Fruit fly (Drosophila melanogaster) whole organism, embryonic: Measurements from ENCODE around the gene Frq2.

Experiments
- CG16779 ChIP-seq: fragments of 200-800 bp; sonication (Bioruptor generic); IDR thresholded peaks from 2 replicates; pipeline ENCODE4 v1.3.6; 2022; ENCODE audit warnings: missing biosample characterization, missing genetic modification characterization
- CG2678 ChIP-seq: fragments of 200-800 bp; sonication (Bioruptor generic); optimal IDR thresholded peaks from 3 replicates; lab custom pipeline; 2019; ENCODE audit warnings: missing biosample characterization, mild to moderate bottlenecking, missing genetic modification characterization, moderate library complexity
- CG5953 ChIP-seq: fragments of 200-800 bp; sonication (Bioruptor generic); IDR thresholded peaks from 2 replicates; pipeline ENCODE4 v1.3.6; 2022; ENCODE audit warnings: missing biosample characterization, missing genetic modification characterization
- CG9817 ChIP-seq: fragments of 200-800 bp; sonication (Bioruptor generic); optimal IDR thresholded peaks from 2 replicates; lab custom pipeline; 2018; ENCODE audit warnings: missing biosample characterization, mild to moderate bottlenecking, missing genetic modification characterization, moderate library complexity
- H2.0 ChIP-seq: fragments of 200-800 bp; sonication (Bioruptor generic); IDR thresholded peaks from 2 replicates; pipeline ENCODE4 v1.3.6; 2022; ENCODE audit warnings: missing biosample characterization, missing genetic modification characterization
- MTF-1 ChIP-seq: fragments of 200-800 bp; sonication (Bioruptor generic); optimal IDR thresholded peaks from 2 replicates; lab custom pipeline; 2018; ENCODE audit warnings: missing biosample characterization, mild to moderate bottlenecking, missing genetic modification characterization, borderline replicate concordance
- Max ChIP-seq: fragments of 200-800 bp; sonication (Bioruptor generic); optimal IDR thresholded peaks from 2 replicates; lab custom pipeline; 2016; ENCODE audit warnings: missing biosample characterization, mild to moderate bottlenecking, missing genetic modification characterization
- eyg ChIP-seq: fragments of 200-800 bp; sonication (Bioruptor generic); optimal IDR thresholded peaks from 3 replicates; lab custom pipeline; 2016; ENCODE audit warnings: missing biosample characterization, missing genetic modification characterization
- fd102C ChIP-seq: fragments of 200-800 bp; sonication (Bioruptor generic); optimal IDR thresholded peaks from 2 replicates; lab custom pipeline; 2018; ENCODE audit warnings: missing biosample characterization, mild to moderate bottlenecking, missing genetic modification characterization, moderate library complexity
- run ChIP-seq: fragments of 200-800 bp; sonication (Bioruptor generic); optimal IDR thresholded peaks from 3 replicates; lab custom pipeline; 2018; ENCODE audit warnings: missing biosample characterization, mild to moderate bottlenecking, missing genetic modification characterization
- slbo ChIP-seq: fragments of 200-800 bp; sonication (Bioruptor generic); IDR thresholded peaks from 2 replicates; pipeline ENCODE4 v1.3.6; 2022; ENCODE audit warnings: missing biosample characterization, missing genetic modification characterization

- TF ChIP-seq MTF-1 (no peak), slbo (GFP tag; lab: Robert Waterston, UW) (no peak), run (tag; lab: Kevin White, UChicago) (no peak), CG9817 (no peak), eyg (no peak), Max (no peak), CG2678 (tag; lab: Kevin White, UChicago) (no peak), fd102C (GFP tag; lab: Kevin White, UChicago) (no peak), CG16779 (GFP tag; lab: Robert Waterston, UW) (no peak), CG5953 (GFP tag; lab: Robert Waterston, UW) (no peak), H2.0 (GFP tag; lab: Robert Waterston, UW) (no peak)
Measured at dm6 chrX:18136910-18137849, 40.2 kb upstream of the Frq2 start, which contains the start of gene ari-1.
